Worm (Caenorhabditis elegans) whole organism, late embryonic: ENCODE data around the gene fbxb-21.

ENCODE experiments used
- C08G9.2 ChIP-seq: sonication (generic microtip); optimal IDR thresholded peaks from 2 replicates; lab custom pipeline; 2016; ENCODE audit warnings: mild to moderate bottlenecking, missing genetic modification characterization, moderate library complexity, missing compliant biosample characterization
- C38D4.7 ChIP-seq: fragments of 200-800 bp; sonication (Bioruptor generic); optimal IDR thresholded peaks from 2 replicates; lab custom pipeline; 2018; ENCODE audit warnings: mild to moderate bottlenecking, missing genetic modification characterization, moderate library complexity, missing compliant biosample characterization
- F13H6.1 ChIP-seq: sonication (generic microtip); optimal IDR thresholded peaks from 2 replicates; lab custom pipeline; 2016; ENCODE audit warnings: missing genetic modification characterization, missing compliant biosample characterization
- K02D7.2 ChIP-seq: sonication (generic microtip); optimal IDR thresholded peaks from 2 replicates; lab custom pipeline; 2017; ENCODE audit warnings: mild to moderate bottlenecking, missing genetic modification characterization, missing compliant biosample characterization
- T23F11.4 ChIP-seq: fragments of 200-800 bp; sonication (Bioruptor generic); optimal IDR thresholded peaks from 2 replicates; lab custom pipeline; 2018; ENCODE audit warnings: mild to moderate bottlenecking, missing genetic modification characterization, missing compliant biosample characterization
- ahr-1 ChIP-seq: sonication (generic microtip); optimal IDR thresholded peaks from 2 replicates; lab custom pipeline; 2016; ENCODE audit warnings: missing genetic modification characterization, missing compliant biosample characterization
- ceh-14 ChIP-seq: sonication (generic microtip); optimal IDR thresholded peaks from 2 replicates; lab custom pipeline; 2016; ENCODE audit warnings: missing genotype, missing genetic modification characterization, missing compliant biosample characterization
- ceh-2 ChIP-seq: sonication (generic microtip); optimal IDR thresholded peaks from 2 replicates; lab custom pipeline; 2016; ENCODE audit warnings: missing genotype, missing genetic modification characterization, missing compliant biosample characterization
- ceh-24 ChIP-seq: sonication (generic microtip); optimal IDR thresholded peaks from 2 replicates; lab custom pipeline; 2016; ENCODE audit warnings: mild to moderate bottlenecking, missing genetic modification characterization, missing compliant biosample characterization
- ceh-48 ChIP-seq: sonication (generic microtip); optimal IDR thresholded peaks from 2 replicates; lab custom pipeline; 2016; ENCODE audit warnings: missing genetic modification characterization, inconsistent platforms, missing compliant biosample characterization
- ceh-9 ChIP-seq: sonication (generic microtip); optimal IDR thresholded peaks from 2 replicates; lab custom pipeline; 2016; ENCODE audit warnings: mild to moderate bottlenecking, missing genetic modification characterization, inconsistent platforms, missing compliant biosample characterization
- dmd-4 ChIP-seq: sonication (generic microtip); optimal IDR thresholded peaks from 2 replicates; lab custom pipeline; 2016; ENCODE audit warnings: borderline replicate concordance, missing genetic modification characterization, missing compliant biosample characterization
- dve-1 ChIP-seq: sonication (generic microtip); optimal IDR thresholded peaks from 2 replicates; lab custom pipeline; 2017; ENCODE audit warnings: antibody characterized with exemption, mild to moderate bottlenecking, missing genetic modification characterization, missing compliant biosample characterization
- elt-4 ChIP-seq: sonication (generic microtip); optimal IDR thresholded peaks from 2 replicates; lab custom pipeline; 2016; ENCODE audit warnings: missing genetic modification characterization, missing compliant biosample characterization
- eyg-1 ChIP-seq: sonication (generic microtip); optimal IDR thresholded peaks from 2 replicates; lab custom pipeline; 2016; ENCODE audit warnings: missing genotype, missing genetic modification characterization, missing compliant biosample characterization
- fax-1 ChIP-seq: sonication (generic microtip); optimal IDR thresholded peaks from 2 replicates; lab custom pipeline; 2016; ENCODE audit warnings: missing genotype, missing genetic modification characterization, missing compliant biosample characterization
- gmeb-2 ChIP-seq: sonication (generic microtip); optimal IDR thresholded peaks from 2 replicates; lab custom pipeline; 2016; ENCODE audit warnings: missing genetic modification characterization, inconsistent platforms, missing compliant biosample characterization
- hlh-8 ChIP-seq: sonication (generic microtip); optimal IDR thresholded peaks from 2 replicates; lab custom pipeline; 2016; ENCODE audit warnings: missing genotype, missing genetic modification characterization, missing compliant biosample characterization
- lim-6 ChIP-seq: sonication (generic microtip); optimal IDR thresholded peaks from 2 replicates; lab custom pipeline; 2016; ENCODE audit warnings: missing genetic modification characterization, missing compliant biosample characterization
- madf-2 ChIP-seq: sonication (generic microtip); optimal IDR thresholded peaks from 2 replicates; lab custom pipeline; 2017; ENCODE audit warnings: missing genetic modification characterization, missing compliant biosample characterization
- nfya-1 ChIP-seq: sonication (generic microtip); optimal IDR thresholded peaks from 2 replicates; lab custom pipeline; 2017; ENCODE audit warnings: missing genetic modification characterization, mild to moderate bottlenecking, missing compliant biosample characterization, antibody characterized with exemption, moderate library complexity
- odd-2 ChIP-seq: sonication (generic microtip); optimal IDR thresholded peaks from 2 replicates; lab custom pipeline; 2017; ENCODE audit warnings: antibody characterized with exemption, mild to moderate bottlenecking, missing genetic modification characterization, missing compliant biosample characterization
- pax-1 ChIP-seq: fragments of 150-350 bp; optimal IDR thresholded peaks from 2 replicates; lab custom pipeline; 2014; ENCODE audit warnings: missing biosample characterization, missing genetic modification characterization
- pha-2 ChIP-seq: sonication (generic microtip); optimal IDR thresholded peaks from 2 replicates; lab custom pipeline; 2017; ENCODE audit warnings: mild to moderate bottlenecking, missing genetic modification characterization, missing compliant biosample characterization
- pha-4 ChIP-seq: fragments of 150-350 bp; optimal IDR thresholded peaks from 2 replicates; lab custom pipeline; 2018; ENCODE audit warnings: missing biosample characterization, missing genetic modification reagents, missing genetic modification characterization
- pqm-1 ChIP-seq: sonication (generic microtip); optimal IDR thresholded peaks from 2 replicates; lab custom pipeline; 2016; ENCODE audit warnings: missing genetic modification characterization, missing compliant biosample characterization
- ref-2 ChIP-seq: sonication (generic microtip); optimal IDR thresholded peaks from 2 replicates; lab custom pipeline; 2016; ENCODE audit warnings: missing genetic modification characterization, missing compliant biosample characterization
- rnt-1 ChIP-seq: sonication (generic microtip); optimal IDR thresholded peaks from 2 replicates; lab custom pipeline; 2016; ENCODE audit warnings: missing genetic modification characterization, missing compliant biosample characterization
- sox-4 ChIP-seq: sonication (generic microtip); optimal IDR thresholded peaks from 2 replicates; lab custom pipeline; 2017; ENCODE audit warnings: mild to moderate bottlenecking, missing genetic modification characterization, inconsistent platforms, missing compliant biosample characterization
- tbx-2 ChIP-seq: sonication (generic microtip); optimal IDR thresholded peaks from 2 replicates; lab custom pipeline; 2016; ENCODE audit warnings: missing genetic modification characterization, missing compliant biosample characterization
- ttx-3 ChIP-seq: sonication (generic microtip); optimal IDR thresholded peaks from 2 replicates; lab custom pipeline; 2016; ENCODE audit warnings: missing genetic modification reagents, missing genetic modification characterization, missing compliant biosample characterization
- unc-3 ChIP-seq, 2 experiments: fragments of 200-800 bp in 1 of 2; sonication (Bioruptor generic) in 1 of 2; sonication (generic microtip) in 1 of 2; conservative IDR thresholded peaks in 1 of 2; optimal IDR thresholded peaks in 1 of 2; 2 replicates each; pipeline versions ENCODE4 v1.3.6 to Lab custom; 2016 to 2022; ENCODE audit warnings: missing compliant biosample characterization in 2 of 2, missing genetic modification characterization in 2 of 2, missing genetic modification reagents in 1 of 2
- unc-55 ChIP-seq: sonication (generic microtip); optimal IDR thresholded peaks from 2 replicates; lab custom pipeline; 2017; ENCODE audit warnings: missing biosample characterization, missing genetic modification reagents, missing genetic modification characterization

The fbxb-21 gene

ce11 chrII:1691011-1691410 lies 42.3 kb upstream of the fbxb-21 start, which contains the start of gene fbxc-22:
fbxc-22 (minus strand) TSS chrII:1691111.
- TF ChIP-seq C08G9.2 (tag; lab: Kevin White, UChicago) (no peak), pha-4 (tag; lab: Kevin White, UChicago) (no peak), ceh-9 (tag; lab: Kevin White, UChicago) (no peak), gmeb-2 (tag; lab: Kevin White, UChicago) (no peak), dmd-4 (tag; lab: Kevin White, UChicago) (no peak)
- TF ChIP-seq, all 69 proteins: peak for 0

- no peak for TF ChIP-seq lim-6 (tag; lab: Kevin White, UChicago)
- TF ChIP-seq madf-2 (tag; lab: Kevin White, UChicago), result no peak
Observed at ce11 chrII:1688813-1689212, 40.1 kb upstream of the fbxb-21 start, which contains the start of the genes fbxb-18 and fbxb-19. fbxb-18 (minus strand) TSS chrII:1688913. fbxb-19 (minus strand) TSS chrII:1689181.

- no peak for TF ChIP-seq sox-4 (tag; lab: Kevin White, UChicago)
- no peak for TF ChIP-seq ceh-24
- no peak for TF ChIP-seq tbx-2 (tag; lab: Kevin White, UChicago)
- TF ChIP-seq ceh-2, result no peak
- TF ChIP-seq lim-6 (tag; lab: Kevin White, UChicago), result no peak
- TF ChIP-seq unc-55 (GFP tag; lab: Kevin White, UChicago), result no peak
- TF ChIP-seq rnt-1, result no peak
- no peak for TF ChIP-seq eyg-1 (tag; lab: Kevin White, UChicago)
- no peak for TF ChIP-seq elt-4
Observed at ce11 chrII:1683742-1684141, 35.1 kb upstream of the fbxb-21 start, which contains the start of gene fbxb-25. fbxb-25 (plus strand) TSS chrII:1684042.

- TF ChIP-seq ahr-1 (tag; lab: Kevin White, UChicago) (no peak), pax-1 (tag; lab: Kevin White, UChicago) (no peak), elt-4 (no peak), unc-3 (GFP tag; conservative IDR thresholded peaks at IDR 0.05; lab: Robert Waterston, UW) (no peak), unc-3 (tag; optimal IDR thresholded peaks at IDR 0.05; lab: Kevin White, UChicago) (no peak), unc-55 (GFP tag; lab: Kevin White, UChicago) (no peak), odd-2 (no peak), K02D7.2 (tag; lab: Kevin White, UChicago) (no peak), ttx-3 (tag; lab: Kevin White, UChicago) (no peak), dve-1 (no peak), F13H6.1 (no peak), fax-1 (no peak)
- TF ChIP-seq, all 69 proteins: peak for 0
Observed at ce11 chrII:1682218-1682617, 33.5 kb upstream of the fbxb-21 start, which contains the start of gene fbxb-26. fbxb-26 (plus strand) TSS chrII:1682518.

ce11 chrII:1679081-1679480 lies 30.4 kb upstream of the fbxb-21 start, which contains the start of gene irld-36:
irld-36 (plus strand) TSS chrII:1679381.
- TF ChIP-seq ahr-1 (tag; lab: Kevin White, UChicago), result no peak

- TF ChIP-seq pha-2 (tag; lab: Kevin White, UChicago), result no peak
- no peak for TF ChIP-seq C38D4.7
- no peak for TF ChIP-seq ceh-14
- TF ChIP-seq rnt-1, result no peak
- TF ChIP-seq nfya-1 (tag; lab: Kevin White, UChicago), result no peak
- TF ChIP-seq ref-2 (tag; lab: Kevin White, UChicago), result no peak
- no peak for TF ChIP-seq ceh-48 (tag; lab: Kevin White, UChicago)
- TF ChIP-seq madf-2 (tag; lab: Kevin White, UChicago), result no peak
- no peak for TF ChIP-seq K02D7.2 (tag; lab: Kevin White, UChicago)
- TF ChIP-seq hlh-8 (tag; lab: Kevin White, UChicago), result no peak
- no peak for TF ChIP-seq T23F11.4 (GFP tag; lab: Kevin White, UChicago)
- TF ChIP-seq pqm-1 (tag; lab: Kevin White, UChicago), result no peak
Observed at ce11 chrII:1676088-1676487, 27.4 kb upstream of the fbxb-21 start, which contains the start of gene fbxb-17. fbxb-17 (plus strand) TSS chrII:1676388.
